Worm (Caenorhabditis elegans) whole organism, L4 larva: ENCODE data around the gene C45B11.6.

Experiments
- D1046.2 ChIP-seq: fragments of 200-800 bp; sonication (Bioruptor generic); IDR thresholded peaks from 2 replicates; pipeline ENCODE4 v1.3.6; 2022; ENCODE audit warnings: missing genetic modification characterization, missing compliant biosample characterization
- F10B5.3 ChIP-seq: sonication (generic microtip); optimal IDR thresholded peaks from 2 replicates; lab custom pipeline; 2016; ENCODE audit warnings: mild to moderate bottlenecking, missing genetic modification characterization, missing compliant biosample characterization
- F37D6.2 ChIP-seq: sonication (generic microtip); optimal IDR thresholded peaks from 2 replicates; lab custom pipeline; 2016; ENCODE audit warnings: mild to moderate bottlenecking, missing genetic modification characterization, missing compliant biosample characterization
- F44E2.7 ChIP-seq: fragments of 200-800 bp; sonication (Bioruptor generic); IDR thresholded peaks from 2 replicates; pipeline ENCODE4 v2.1.2; 2022; ENCODE audit warnings: missing genetic modification characterization, missing compliant biosample characterization
- R02D3.7 ChIP-seq: fragments of 150-350 bp; sonication (generic microtip); optimal IDR thresholded peaks from 3 replicates; lab custom pipeline; 2014; ENCODE audit warnings: missing biosample characterization, missing genetic modification characterization
- T26A8.4 ChIP-seq: fragments of 200-800 bp; sonication (Bioruptor generic); IDR thresholded peaks from 2 replicates; pipeline ENCODE4 v1.3.6; 2022; ENCODE audit warnings: missing genetic modification characterization, missing compliant biosample characterization
- Y105C5A.15 ChIP-seq: fragments of 200-800 bp; sonication (Bioruptor generic); IDR thresholded peaks from 2 replicates; pipeline ENCODE4 v1.3.6; 2022; ENCODE audit warnings: missing genetic modification characterization, missing compliant biosample characterization
- Y48G9A.11 ChIP-seq: fragments of 200-800 bp; sonication (Bioruptor generic); IDR thresholded peaks from 2 replicates; pipeline ENCODE4 v1.3.6; 2022; ENCODE audit warnings: missing genetic modification reagents, missing genetic modification characterization, missing compliant biosample characterization
- Y5F2A.4 ChIP-seq: fragments of 200-800 bp; sonication (Bioruptor generic); optimal IDR thresholded peaks from 2 replicates; lab custom pipeline; 2018; ENCODE audit warnings: mild to moderate bottlenecking, missing genetic modification characterization, missing compliant biosample characterization
- Y75B8A.6 ChIP-seq: fragments of 200-800 bp; sonication (Bioruptor generic); IDR thresholded peaks from 2 replicates; pipeline ENCODE4 v1.3.6; 2022; ENCODE audit warnings: missing genetic modification reagents, missing genetic modification characterization, missing compliant biosample characterization
- ZK337.2 ChIP-seq: fragments of 200-800 bp; sonication (Bioruptor generic); IDR thresholded peaks from 2 replicates; pipeline ENCODE4 v1.3.6; 2022; ENCODE audit warnings: missing genetic modification reagents, missing genetic modification characterization, missing compliant biosample characterization
- aly-2 ChIP-seq: sonication (generic microtip); optimal IDR thresholded peaks from 2 replicates; lab custom pipeline; 2018; ENCODE audit warnings: missing biosample characterization, missing genetic modification characterization
- ama-1 ChIP-seq: fragments of 150-350 bp; optimal IDR thresholded peaks from 2 replicates; lab custom pipeline; 2014; ENCODE audit warnings: inconsistent platforms, mixed read lengths
- attf-4 ChIP-seq: sonication (generic microtip); optimal IDR thresholded peaks from 3 replicates; lab custom pipeline; 2017; ENCODE audit warnings: missing biosample characterization, missing genetic modification characterization
- ceh-28 ChIP-seq: fragments of 150-350 bp; optimal IDR thresholded peaks from 2 replicates; lab custom pipeline; 2014; ENCODE audit warnings: missing biosample characterization, missing genetic modification reagents, missing genetic modification characterization
- ceh-32 ChIP-seq: sonication (generic microtip); optimal IDR thresholded peaks from 2 replicates; lab custom pipeline; 2016; ENCODE audit warnings: mild to moderate bottlenecking, missing genetic modification characterization, missing compliant biosample characterization; ENCODE audit not compliant: poor library complexity
- ceh-82 ChIP-seq: sonication (generic microtip); optimal IDR thresholded peaks from 2 replicates; lab custom pipeline; 2017; ENCODE audit warnings: missing biosample characterization, missing genetic modification characterization
- ces-1 ChIP-seq: fragments of 150-350 bp; sonication (generic microtip); optimal IDR thresholded peaks from 4 replicates; lab custom pipeline; 2014; ENCODE audit warnings: missing biosample characterization, missing genetic modification reagents, missing genetic modification characterization
- ctbp-1 ChIP-seq: fragments of 200-800 bp; sonication (Bioruptor generic); IDR thresholded peaks from 2 replicates; pipeline ENCODE4 v1.3.6; 2022; ENCODE audit warnings: missing genetic modification reagents, missing genetic modification characterization, missing compliant biosample characterization
- daf-8 ChIP-seq: fragments of 200-800 bp; sonication (Bioruptor generic); IDR thresholded peaks from 2 replicates; pipeline ENCODE4 v1.3.6; 2022; ENCODE audit warnings: missing genetic modification characterization, missing compliant biosample characterization
- dmd-8 ChIP-seq: fragments of 200-800 bp; sonication (Bioruptor generic); IDR thresholded peaks from 2 replicates; pipeline ENCODE4 v1.3.6; 2022; ENCODE audit warnings: missing genetic modification characterization, missing compliant biosample characterization
- dpl-1 ChIP-seq: fragments of 150-350 bp; optimal IDR thresholded peaks from 2 replicates; lab custom pipeline; 2014; ENCODE audit warnings: missing biosample characterization, missing genetic modification reagents, missing genetic modification characterization
- dve-1 ChIP-seq: sonication (generic microtip); optimal IDR thresholded peaks from 2 replicates; lab custom pipeline; 2017; ENCODE audit warnings: antibody characterized with exemption, mild to moderate bottlenecking, missing genetic modification characterization, missing compliant biosample characterization; ENCODE audit not compliant: insufficient read depth
- egl-43 ChIP-seq: fragments of 200-800 bp; sonication (Bioruptor generic); IDR thresholded peaks from 2 replicates; pipeline ENCODE4 v1.3.6; 2022; ENCODE audit warnings: missing genetic modification reagents, missing genetic modification characterization, missing compliant biosample characterization
- fkh-10 ChIP-seq: fragments of 150-350 bp; optimal IDR thresholded peaks from 2 replicates; lab custom pipeline; 2014; ENCODE audit warnings: missing biosample characterization, missing genetic modification reagents, missing genetic modification characterization
- fos-1 ChIP-seq: fragments of 150-350 bp; optimal IDR thresholded peaks from 2 replicates; lab custom pipeline; 2014; ENCODE audit warnings: missing biosample characterization, missing genetic modification characterization
- gei-8 ChIP-seq: fragments of 200-800 bp; sonication (Bioruptor generic); optimal IDR thresholded peaks from 2 replicates; lab custom pipeline; 2018; ENCODE audit warnings: mild to moderate bottlenecking, missing genetic modification characterization, missing compliant biosample characterization
- hlh-11 ChIP-seq: fragments of 200-800 bp; sonication (Bioruptor generic); optimal IDR thresholded peaks from 2 replicates; lab custom pipeline; 2018; ENCODE audit warnings: mild to moderate bottlenecking, missing genetic modification characterization, missing compliant biosample characterization
- hmg-1.1 ChIP-seq: fragments of 200-800 bp; sonication (Bioruptor generic); IDR thresholded peaks from 2 replicates; pipeline ENCODE4 v1.3.6; 2022; ENCODE audit warnings: missing genetic modification reagents, missing genetic modification characterization, missing compliant biosample characterization
- lin-1 ChIP-seq: fragments of 200-800 bp; sonication (Bioruptor generic); IDR thresholded peaks from 2 replicates; pipeline ENCODE4 v1.3.6; 2022; ENCODE audit warnings: missing genetic modification reagents, missing genetic modification characterization, missing compliant biosample characterization
- lin-38 ChIP-seq: fragments of 200-800 bp; sonication (Bioruptor generic); IDR thresholded peaks from 2 replicates; pipeline ENCODE4 v1.3.6; 2022; ENCODE audit warnings: missing genetic modification reagents, missing genetic modification characterization, missing compliant biosample characterization
- mdt-29 ChIP-seq: fragments of 200-800 bp; sonication (Bioruptor generic); IDR thresholded peaks from 2 replicates; pipeline ENCODE4 v1.3.6; 2022; ENCODE audit warnings: missing genetic modification reagents, missing genetic modification characterization, missing compliant biosample characterization
- mep-1 ChIP-seq: fragments of 150-350 bp; sonication (generic microtip); optimal IDR thresholded peaks from 3 replicates; lab custom pipeline; 2014; ENCODE audit warnings: missing biosample characterization, missing genetic modification characterization
- mxl-2 ChIP-seq: fragments of 200-800 bp; sonication (Bioruptor generic); conservative IDR thresholded peaks from 2 replicates; pipeline ENCODE4 v1.3.6; 2022; ENCODE audit warnings: missing genetic modification reagents, missing genetic modification characterization, missing compliant biosample characterization
- mxl-3 ChIP-seq: fragments of 200-800 bp; sonication (Bioruptor generic); optimal IDR thresholded peaks from 2 replicates; lab custom pipeline; 2018; ENCODE audit warnings: mild to moderate bottlenecking, missing genetic modification characterization, missing compliant biosample characterization
- nhr-11 ChIP-seq: fragments of 150-350 bp; optimal IDR thresholded peaks from 2 replicates; lab custom pipeline; 2014; ENCODE audit warnings: missing biosample characterization, missing genetic modification characterization
- nhr-111 ChIP-seq: fragments of 200-800 bp; sonication (Bioruptor generic); optimal IDR thresholded peaks from 2 replicates; lab custom pipeline; 2018; ENCODE audit warnings: mild to moderate bottlenecking, missing genetic modification characterization, missing compliant biosample characterization
- nhr-237 ChIP-seq: sonication (generic microtip); optimal IDR thresholded peaks from 2 replicates; lab custom pipeline; 2017; ENCODE audit warnings: missing biosample characterization, missing genetic modification characterization
- nhr-25 ChIP-seq: sonication (generic microtip); optimal IDR thresholded peaks from 2 replicates; lab custom pipeline; 2017; ENCODE audit warnings: missing genetic modification characterization, mild to moderate bottlenecking, missing compliant biosample characterization, antibody characterized with exemption, moderate library complexity, borderline replicate concordance; ENCODE audit not compliant: insufficient read depth
- nhr-28 ChIP-seq: fragments of 150-350 bp; optimal IDR thresholded peaks from 2 replicates; lab custom pipeline; 2014; ENCODE audit warnings: missing biosample characterization, missing genetic modification characterization
- nhr-42 ChIP-seq: fragments of 200-800 bp; sonication (Bioruptor generic); IDR thresholded peaks from 2 replicates; pipeline ENCODE4 v1.3.6; 2022; ENCODE audit warnings: missing genetic modification characterization, missing compliant biosample characterization
- pqm-1 ChIP-seq: sonication (generic microtip); optimal IDR thresholded peaks from 2 replicates; lab custom pipeline; 2017; ENCODE audit warnings: missing biosample characterization, missing genetic modification characterization
- sdz-12 ChIP-seq: fragments of 200-800 bp; sonication (Bioruptor generic); optimal IDR thresholded peaks from 2 replicates; lab custom pipeline; 2018; ENCODE audit warnings: mild to moderate bottlenecking, missing genetic modification characterization, missing compliant biosample characterization
- snpc-1.2 ChIP-seq: fragments of 200-800 bp; sonication (Bioruptor generic); IDR thresholded peaks from 2 replicates; pipeline ENCODE4 v1.3.6; 2022; ENCODE audit warnings: missing genetic modification reagents, missing genetic modification characterization, missing compliant biosample characterization
- snpc-4 ChIP-seq: fragments of 150-350 bp; optimal IDR thresholded peaks from 2 replicates; lab custom pipeline; 2014; ENCODE audit warnings: missing biosample characterization, missing genetic modification characterization
- tag-97 ChIP-seq: fragments of 200-800 bp; sonication (Bioruptor generic); IDR thresholded peaks from 2 replicates; pipeline ENCODE4 v1.3.6; 2022; ENCODE audit warnings: missing genetic modification characterization, missing compliant biosample characterization
- unc-39 ChIP-seq: sonication (generic microtip); optimal IDR thresholded peaks from 2 replicates; lab custom pipeline; 2017; ENCODE audit warnings: missing biosample characterization, missing genetic modification characterization
- unc-62 ChIP-seq, 3 experiments: fragments of 150-350 bp in 1 of 3; sonication (generic microtip); optimal IDR thresholded peaks in 2 of 3; peaks in 1 of 3; 1 replicate in 1 of 3; 2 replicates in 2 of 3; lab custom pipeline; 2014 to 2017; ENCODE audit warnings: missing biosample characterization in 3 of 3, missing genetic modification characterization in 3 of 3, missing genetic modification reagents in 3 of 3, missing genotype in 1 of 3
- vab-7 ChIP-seq: fragments of 200-800 bp; sonication (Bioruptor generic); IDR thresholded peaks from 2 replicates; pipeline ENCODE4 v1.3.6; 2022; ENCODE audit warnings: missing genetic modification reagents, missing genetic modification characterization, missing compliant biosample characterization
- zfp-2 ChIP-seq: sonication (generic microtip); optimal IDR thresholded peaks from 2 replicates; lab custom pipeline; 2016; ENCODE audit warnings: mild to moderate bottlenecking, missing genetic modification characterization, missing compliant biosample characterization
- zfp-3 ChIP-seq: fragments of 200-800 bp; sonication (Bioruptor generic); conservative IDR thresholded peaks from 2 replicates; pipeline ENCODE4 v1.3.6; 2022; ENCODE audit warnings: missing genetic modification reagents, missing genetic modification characterization, missing compliant biosample characterization
- ztf-11 ChIP-seq: fragments of 150-350 bp; optimal IDR thresholded peaks from 2 replicates; lab custom pipeline; 2014; ENCODE audit warnings: missing biosample characterization, missing genetic modification characterization
- ztf-7 ChIP-seq: fragments of 150-350 bp; optimal IDR thresholded peaks from 2 replicates; lab custom pipeline; 2014; ENCODE audit warnings: missing biosample characterization, missing genetic modification characterization

The C45B11.6 gene

DNA sequence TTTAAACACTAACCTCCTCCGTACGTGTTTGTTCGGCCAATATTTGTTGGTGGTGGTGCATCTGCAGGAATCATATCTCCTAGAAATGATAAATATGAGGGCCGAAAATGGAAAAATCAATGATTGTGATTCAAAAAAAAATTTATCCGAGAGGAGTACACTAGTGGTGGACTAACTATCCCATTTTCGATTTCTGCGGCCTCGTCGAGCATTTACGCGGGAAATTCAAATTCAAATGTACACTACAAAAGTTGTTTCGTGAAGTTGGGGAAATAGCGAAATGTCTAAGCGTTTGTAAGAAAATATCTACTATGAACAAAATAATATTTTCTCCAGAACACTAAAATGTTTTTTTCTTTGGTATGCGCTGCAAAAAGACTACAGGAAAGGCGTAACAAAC lies 14.6 kb upstream of the C45B11.6 start (continued):
- TF ChIP-seq unc-39 (tag; lab: Kevin White, UChicago): no peak
- TF ChIP-seq ces-1 (GFP tag; lab: Kevin White, UChicago): no peak
- 0 out of 2 replicates have a peak, but pooled peaks have one; percentile 49 for TF ChIP-seq zfp-3 (GFP tag; lab: Robert Waterston, UW)
- no peak for TF ChIP-seq snpc-1.2 (GFP tag; lab: Robert Waterston, UW)
- no peak for TF ChIP-seq nhr-11
- no peak for TF ChIP-seq F44E2.7 (GFP tag; lab: Robert Waterston, UW)
- TF ChIP-seq attf-4: no peak
- no peak for TF ChIP-seq aly-2 (tag; lab: Kevin White, UChicago)
- TF ChIP-seq Y48G9A.11 (GFP tag; lab: Robert Waterston, UW): no peak
- TF ChIP-seq D1046.2 (GFP tag; lab: Robert Waterston, UW): no peak
- no peak for TF ChIP-seq Y105C5A.15 (GFP tag; lab: Robert Waterston, UW)
- no peak for TF ChIP-seq F37D6.2
- no peak for TF ChIP-seq pqm-1 (tag; lab: Kevin White, UChicago)
- TF ChIP-seq nhr-25 (tag; lab: Kevin White, UChicago): no peak
- TF ChIP-seq daf-8 (GFP tag; lab: Robert Waterston, UW): no peak
- peak; percentile 33 for TF ChIP-seq nhr-28 (tag; lab: Kevin White, UChicago)
- TF ChIP-seq sdz-12 (GFP tag; lab: Kevin White, UChicago): no peak
- TF ChIP-seq F10B5.3 (tag; lab: Kevin White, UChicago): no peak
- no peak for TF ChIP-seq ceh-28 (tag; lab: Kevin White, UChicago)
- TF ChIP-seq ceh-32: no peak
- no peak for TF ChIP-seq gei-8
- no peak for TF ChIP-seq nhr-42 (GFP tag; lab: Robert Waterston, UW)
- peak; percentile 42 for TF ChIP-seq dve-1 (tag; lab: Kevin White, UChicago)
- TF ChIP-seq mxl-3 (GFP tag; lab: Kevin White, UChicago): peak; percentile 6
- no peak for TF ChIP-seq ama-1
- TF ChIP-seq hlh-11: peak; percentile 2
- no peak for TF ChIP-seq nhr-111 (GFP tag; lab: Kevin White, UChicago)
- TF ChIP-seq fos-1 (tag; lab: Kevin White, UChicago): no peak
- TF ChIP-seq ceh-82: no peak
- TF ChIP-seq mdt-29 (GFP tag; lab: Robert Waterston, UW): no peak
- no peak for TF ChIP-seq fkh-10 (GFP tag; lab: Kevin White, UChicago)
- no peak for TF ChIP-seq nhr-237 (tag; lab: Kevin White, UChicago)
- 0 out of 2 replicates have a peak, but pooled peaks have one; percentile 53 for TF ChIP-seq ZK337.2 (GFP tag; lab: Robert Waterston, UW)
- no peak for TF ChIP-seq mxl-2
- no peak for TF ChIP-seq ztf-7 (tag; lab: Kevin White, UChicago)
- peak; percentile 69 for TF ChIP-seq lin-38
- no peak for TF ChIP-seq Y75B8A.6
- TF ChIP-seq unc-62 (GFP tag; optimal IDR thresholded peaks at IDR 0.05 in 1 of 2; lab: Kevin White, UChicago): no peak
- no peak for TF ChIP-seq unc-62 (tag; optimal IDR thresholded peaks at IDR 0.05; lab: Kevin White, UChicago)
- peak; percentile 24 for TF ChIP-seq mep-1
- no peak for TF ChIP-seq zfp-2 (tag; lab: Kevin White, UChicago)
- TF ChIP-seq hmg-1.1 (GFP tag; lab: Robert Waterston, UW): no peak
- TF ChIP-seq tag-97: no peak
- no peak for TF ChIP-seq ztf-11 (tag; lab: Kevin White, UChicago)
- TF ChIP-seq dpl-1: peak; percentile 95
- TF ChIP-seq Y5F2A.4 (GFP tag; lab: Kevin White, UChicago): no peak
- no peak for TF ChIP-seq vab-7 (GFP tag; lab: Robert Waterston, UW)
- no peak for TF ChIP-seq snpc-4 (tag; lab: Kevin White, UChicago)
- TF ChIP-seq ctbp-1 (GFP tag; lab: Robert Waterston, UW): no peak
- TF ChIP-seq T26A8.4 (GFP tag; lab: Robert Waterston, UW): no peak
- no peak for TF ChIP-seq R02D3.7
- TF ChIP-seq lin-1 (GFP tag; lab: Robert Waterston, UW): no peak
- TF ChIP-seq dmd-8 (GFP tag; lab: Robert Waterston, UW): no peak
- no peak for TF ChIP-seq egl-43 (GFP tag; lab: Robert Waterston, UW)
